Fruit fly (Drosophila melanogaster) whole organism, embryonic: ENCODE data around the gene tyn.
A peak's percentile ranks its signal among the peaks of the same experiment; 100 is the strongest.

Experiments
- Abd-B ChIP-seq: fragments of 200-800 bp; sonication (Bioruptor generic); optimal IDR thresholded peaks from 2 replicates; lab custom pipeline; 2018; ENCODE audit warnings: missing biosample characterization, mild to moderate bottlenecking, missing genetic modification characterization, moderate library complexity
- Asciz ChIP-seq: fragments of 200-800 bp; sonication (Bioruptor generic); optimal IDR thresholded peaks from 2 replicates; lab custom pipeline; 2017; ENCODE audit warnings: missing biosample characterization, mild to moderate bottlenecking, missing genetic modification characterization, missing genetic modification reagents
- Atf3 ChIP-seq: fragments of 200-800 bp; sonication (Bioruptor generic); optimal IDR thresholded peaks from 3 replicates; lab custom pipeline; 2016; ENCODE audit warnings: missing biosample characterization, missing genetic modification characterization
- BEAF-32 ChIP-seq: fragments of 200-800 bp; sonication (Bioruptor generic); optimal IDR thresholded peaks from 3 replicates; lab custom pipeline; 2017; ENCODE audit warnings: missing biosample characterization, missing genetic modification characterization, mild to moderate bottlenecking, moderate library complexity, missing genetic modification reagents
- CG10654 ChIP-seq: fragments of 200-800 bp; sonication (Bioruptor generic); optimal IDR thresholded peaks from 2 replicates; lab custom pipeline; 2016; ENCODE audit warnings: missing biosample characterization, missing genetic modification characterization
- CG10979 ChIP-seq: fragments of 200-800 bp; sonication (Bioruptor generic); optimal IDR thresholded peaks from 2 replicates; lab custom pipeline; 2018; ENCODE audit warnings: missing biosample characterization, mild to moderate bottlenecking, missing genetic modification characterization, moderate library complexity
- CG11085 ChIP-seq: fragments of 200-800 bp; sonication (Bioruptor generic); IDR thresholded peaks from 2 replicates; pipeline ENCODE4 v1.3.6; 2022; ENCODE audit warnings: missing biosample characterization, missing genetic modification characterization
- CG11247 ChIP-seq: fragments of 200-800 bp; sonication (Bioruptor generic); IDR thresholded peaks from 2 replicates; pipeline ENCODE4 v1.3.6; 2022; ENCODE audit warnings: missing biosample characterization, missing genetic modification characterization
- CG11398 ChIP-seq: fragments of 200-800 bp; sonication (Bioruptor generic); optimal IDR thresholded peaks from 2 replicates; lab custom pipeline; 2016; ENCODE audit warnings: missing biosample characterization, missing genetic modification characterization
- CG12391 ChIP-seq: fragments of 200-800 bp; sonication (Bioruptor generic); optimal IDR thresholded peaks from 3 replicates; lab custom pipeline; 2018; ENCODE audit warnings: missing biosample characterization, mild to moderate bottlenecking, missing genetic modification characterization, moderate library complexity
- CG13424 ChIP-seq: fragments of 200-800 bp; sonication (Bioruptor generic); optimal IDR thresholded peaks from 2 replicates; lab custom pipeline; 2019; ENCODE audit warnings: missing biosample characterization, mild to moderate bottlenecking, missing genetic modification characterization, moderate library complexity
- CG15269 ChIP-seq: fragments of 200-800 bp; sonication (Bioruptor generic); optimal IDR thresholded peaks from 2 replicates; lab custom pipeline; 2018; ENCODE audit warnings: missing biosample characterization, mild to moderate bottlenecking, missing genetic modification characterization, moderate library complexity
- CG1647 ChIP-seq: fragments of 200-800 bp; sonication (Bioruptor generic); optimal IDR thresholded peaks from 3 replicates; lab custom pipeline; 2016; ENCODE audit warnings: missing biosample characterization, missing genetic modification characterization
- CG17186 ChIP-seq: fragments of 200-800 bp; sonication (Bioruptor generic); optimal IDR thresholded peaks from 3 replicates; lab custom pipeline; 2017; ENCODE audit warnings: missing biosample characterization, missing genetic modification reagents, missing genetic modification characterization
- CG17912 ChIP-seq: fragments of 200-800 bp; sonication (Bioruptor generic); optimal IDR thresholded peaks from 2 replicates; lab custom pipeline; 2018; ENCODE audit warnings: missing biosample characterization, mild to moderate bottlenecking, missing genetic modification characterization
- CG2116 ChIP-seq: fragments of 200-800 bp; sonication (Bioruptor generic); optimal IDR thresholded peaks from 3 replicates; lab custom pipeline; 2018; ENCODE audit warnings: missing biosample characterization, mild to moderate bottlenecking, missing genetic modification characterization
- CG31365 ChIP-seq: fragments of 200-800 bp; sonication (Bioruptor generic); optimal IDR thresholded peaks from 2 replicates; lab custom pipeline; 2018; ENCODE audit warnings: missing biosample characterization, mild to moderate bottlenecking, missing genetic modification characterization
- CG6254 ChIP-seq: fragments of 200-800 bp; sonication (Bioruptor generic); optimal IDR thresholded peaks from 3 replicates; lab custom pipeline; 2017; ENCODE audit warnings: mild to moderate bottlenecking, missing biosample characterization, missing genetic modification reagents, missing genetic modification characterization
- CG9609 ChIP-seq: fragments of 200-800 bp; sonication (Bioruptor generic); optimal IDR thresholded peaks from 3 replicates; lab custom pipeline; 2016; ENCODE audit warnings: missing biosample characterization, missing genetic modification characterization
- CoRest ChIP-seq: fragments of 200-800 bp; sonication (Bioruptor generic); optimal IDR thresholded peaks from 3 replicates; lab custom pipeline; 2018; ENCODE audit warnings: missing biosample characterization, mild to moderate bottlenecking, missing genetic modification characterization, moderate library complexity
- Dp ChIP-seq: fragments of 200-800 bp; sonication (Bioruptor generic); optimal IDR thresholded peaks from 2 replicates; lab custom pipeline; 2018; ENCODE audit warnings: missing biosample characterization, mild to moderate bottlenecking, missing genetic modification characterization, moderate library complexity
- E2f2 ChIP-seq: fragments of 200-800 bp; sonication (Bioruptor generic); IDR thresholded peaks from 2 replicates; pipeline ENCODE4 v1.3.6; 2022; ENCODE audit warnings: missing biosample characterization, missing genetic modification characterization
- Elba2 ChIP-seq: fragments of 200-800 bp; sonication (Bioruptor generic); optimal IDR thresholded peaks from 3 replicates; lab custom pipeline; 2016; ENCODE audit warnings: missing biosample characterization, missing genetic modification characterization
- Hsf ChIP-seq: fragments of 200-800 bp; sonication (Bioruptor generic); optimal IDR thresholded peaks from 3 replicates; lab custom pipeline; 2016; ENCODE audit warnings: missing biosample characterization, missing genetic modification characterization
- Lhr ChIP-seq: fragments of 200-800 bp; sonication (Bioruptor generic); optimal IDR thresholded peaks from 3 replicates; lab custom pipeline; 2017; ENCODE audit warnings: mild to moderate bottlenecking, missing biosample characterization, missing genetic modification reagents, missing genetic modification characterization
- Mad ChIP-seq: fragments of 200-800 bp; sonication (Bioruptor generic); optimal IDR thresholded peaks from 2 replicates; lab custom pipeline; 2016; ENCODE audit warnings: missing biosample characterization, missing genetic modification characterization
- NK7.1 ChIP-seq: fragments of 200-800 bp; sonication (Bioruptor generic); optimal IDR thresholded peaks from 3 replicates; lab custom pipeline; 2016; ENCODE audit warnings: missing biosample characterization, missing genetic modification characterization
- Tbp ChIP-seq: fragments of >200 bp; optimal IDR thresholded peaks from 2 replicates; lab custom pipeline; 2018; ENCODE audit warnings: missing biosample characterization, missing genetic modification characterization
- az2 ChIP-seq: fragments of 200-800 bp; sonication (Bioruptor generic); optimal IDR thresholded peaks from 3 replicates; lab custom pipeline; 2016; ENCODE audit warnings: missing biosample characterization, missing genetic modification characterization
- bcd ChIP-seq: fragments of 200-800 bp; sonication (Bioruptor generic); optimal IDR thresholded peaks from 2 replicates; lab custom pipeline; 2017; ENCODE audit warnings: missing biosample characterization, mild to moderate bottlenecking, missing genetic modification characterization
- btn ChIP-seq: fragments of 200-800 bp; sonication (Bioruptor generic); optimal IDR thresholded peaks from 2 replicates; lab custom pipeline; 2016; ENCODE audit warnings: missing biosample characterization, missing genetic modification characterization
- corto ChIP-seq: fragments of 200-800 bp; sonication (Bioruptor generic); optimal IDR thresholded peaks from 2 replicates; lab custom pipeline; 2016; ENCODE audit warnings: missing biosample characterization, mild to moderate bottlenecking, missing genetic modification characterization, moderate library complexity
- cwo ChIP-seq: fragments of 200-800 bp; sonication (Bioruptor generic); optimal IDR thresholded peaks from 3 replicates; lab custom pipeline; 2017; ENCODE audit warnings: missing biosample characterization, missing genetic modification characterization, mild to moderate bottlenecking, moderate library complexity, missing genetic modification reagents
- da ChIP-seq: fragments of 200-800 bp; sonication (Bioruptor generic); optimal IDR thresholded peaks from 2 replicates; lab custom pipeline; 2016; ENCODE audit warnings: missing biosample characterization, missing genetic modification characterization
- emc ChIP-seq: fragments of 200-800 bp; sonication (Bioruptor generic); optimal IDR thresholded peaks from 2 replicates; lab custom pipeline; 2016; ENCODE audit warnings: missing biosample characterization, missing genetic modification characterization
- ewg ChIP-seq: fragments of 200-800 bp; sonication (Bioruptor generic); optimal IDR thresholded peaks from 3 replicates; lab custom pipeline; 2017; ENCODE audit warnings: mild to moderate bottlenecking, missing biosample characterization, missing genetic modification reagents, missing genetic modification characterization
- jing ChIP-seq: fragments of 200-800 bp; sonication (Bioruptor generic); optimal IDR thresholded peaks from 2 replicates; lab custom pipeline; 2018; ENCODE audit warnings: missing biosample characterization, mild to moderate bottlenecking, missing genetic modification characterization
- lilli ChIP-seq: fragments of 200-800 bp; sonication (Bioruptor generic); optimal IDR thresholded peaks from 3 replicates; lab custom pipeline; 2016; ENCODE audit warnings: missing biosample characterization, missing genetic modification characterization
- lola ChIP-seq, 3 experiments: fragments of >200 bp in 2 of 3; fragments of 200-800 bp in 1 of 3; sonication (Bioruptor generic) in 1 of 3; optimal IDR thresholded peaks; 2 replicates each; lab custom pipeline; 2017 to 2019; ENCODE audit warnings: missing biosample characterization in 3 of 3, missing genetic modification characterization in 3 of 3, mild to moderate bottlenecking in 1 of 3, moderate library complexity in 1 of 3
- maf-S ChIP-seq: fragments of 200-800 bp; sonication (Bioruptor generic); optimal IDR thresholded peaks from 2 replicates; lab custom pipeline; 2016; ENCODE audit warnings: missing biosample characterization, missing genetic modification characterization
- mld ChIP-seq: fragments of 200-800 bp; sonication (Bioruptor generic); IDR thresholded peaks from 3 replicates; pipeline ENCODE4 v1.3.6; 2022; ENCODE audit warnings: missing biosample characterization, missing genetic modification characterization; ENCODE audit not compliant: partially characterized antibody
- nau ChIP-seq: fragments of 200-800 bp; sonication (Bioruptor generic); optimal IDR thresholded peaks from 3 replicates; lab custom pipeline; 2017; ENCODE audit warnings: missing biosample characterization, mild to moderate bottlenecking, missing genetic modification characterization, missing genetic modification reagents
- odd ChIP-seq: fragments of 200-800 bp; sonication (Bioruptor generic); optimal IDR thresholded peaks from 2 replicates; lab custom pipeline; 2017; ENCODE audit warnings: missing biosample characterization, mild to moderate bottlenecking, missing genetic modification characterization
- scrt ChIP-seq: fragments of 200-800 bp; sonication (Bioruptor generic); optimal IDR thresholded peaks from 2 replicates; lab custom pipeline; 2018; ENCODE audit warnings: missing biosample characterization, mild to moderate bottlenecking, missing genetic modification characterization, moderate library complexity
- sisA ChIP-seq: fragments of 200-800 bp; sonication (Bioruptor generic); IDR thresholded peaks from 2 replicates; pipeline ENCODE4 v1.3.6; 2022; ENCODE audit warnings: missing biosample characterization, missing genetic modification characterization
- so ChIP-seq: fragments of 200-800 bp; sonication (Bioruptor generic); IDR thresholded peaks from 3 replicates; pipeline ENCODE4 v1.3.6; 2022; ENCODE audit warnings: missing biosample characterization, missing genetic modification characterization
- sr ChIP-seq: fragments of 200-800 bp; sonication (Bioruptor generic); IDR thresholded peaks from 3 replicates; pipeline ENCODE4 v1.3.6; 2022; ENCODE audit warnings: missing biosample characterization, missing genetic modification characterization
- tin ChIP-seq: fragments of 200-800 bp; sonication (Bioruptor generic); optimal IDR thresholded peaks from 3 replicates; lab custom pipeline; 2016; ENCODE audit warnings: missing biosample characterization, missing genetic modification characterization
- z ChIP-seq: fragments of 200-800 bp; sonication (Bioruptor generic); IDR thresholded peaks from 3 replicates; pipeline ENCODE4 v1.3.6; 2022; ENCODE audit warnings: missing biosample characterization, missing genetic modification characterization
- zen ChIP-seq: fragments of 200-800 bp; sonication (Bioruptor generic); optimal IDR thresholded peaks from 3 replicates; lab custom pipeline; 2018; ENCODE audit warnings: missing biosample characterization, mild to moderate bottlenecking, missing genetic modification characterization, moderate library complexity

The tyn gene

dm6 chrX:175542-176197 is 35.6 kb downstream of the tyn start (continued):
- peak; percentile 39 for TF ChIP-seq CG9609 (GFP tag; lab: Kevin White, UChicago)
- TF ChIP-seq tin (GFP tag; lab: Kevin White, UChicago), result peak; percentile 41
- TF ChIP-seq Atf3 (GFP tag; lab: Kevin White, UChicago), result peak; percentile 28
- TF ChIP-seq az2 (GFP tag; lab: Kevin White, UChicago), result peak; percentile 59
- peak; percentile 33 for TF ChIP-seq jing
- TF ChIP-seq CG17186 (GFP tag; lab: Kevin White, UChicago), result no peak
- TF ChIP-seq E2f2 (GFP tag; lab: Robert Waterston, UW), result no peak
- TF ChIP-seq Mad (GFP tag; lab: Kevin White, UChicago), result no peak
- peak; percentile 10 for TF ChIP-seq CG2116 (GFP tag; lab: Kevin White, UChicago)
- no peak for TF ChIP-seq CG11085
- TF ChIP-seq CG17912 (GFP tag; lab: Kevin White, UChicago), result no peak
- no peak for TF ChIP-seq nau (GFP tag; lab: Kevin White, UChicago)
- TF ChIP-seq mld, result no peak
- TF ChIP-seq NK7.1 (GFP tag; lab: Kevin White, UChicago), result no peak
- TF ChIP-seq bcd (GFP tag; lab: Kevin White, UChicago), result peak; percentile 22
- TF ChIP-seq z (GFP tag; lab: Robert Waterston, UW), result no peak
- TF ChIP-seq lilli (GFP tag; lab: Kevin White, UChicago), result peak; percentile 42
- peak; percentile 41 for TF ChIP-seq ewg (GFP tag; lab: Kevin White, UChicago)
- peak; percentile 24 for TF ChIP-seq Lhr (GFP tag; lab: Kevin White, UChicago)
- TF ChIP-seq Elba2, result no peak
- no peak for TF ChIP-seq Tbp (GFP tag; lab: Kevin White, UChicago)
- TF ChIP-seq CG10654 (GFP tag; lab: Kevin White, UChicago), result peak; percentile 26
- TF ChIP-seq lola (GFP tag; optimal IDR thresholded peaks at IDR 0.05; lab: Kevin White, UChicago), result peak in 1 of 3 experiments; percentile 90
- no peak for TF ChIP-seq so (GFP tag; lab: Robert Waterston, UW)
- TF ChIP-seq CG12391 (tag; lab: Kevin White, UChicago), result peak; percentile 81
- TF ChIP-seq CG11398 (GFP tag; lab: Kevin White, UChicago), result peak; percentile 59
- TF ChIP-seq Asciz, result peak; percentile 13
- peak; percentile 31 for TF ChIP-seq Abd-B (GFP tag; lab: Kevin White, UChicago)
- TF ChIP-seq CG11247 (GFP tag; lab: Robert Waterston, UW), result no peak
- no peak for TF ChIP-seq btn (GFP tag; lab: Kevin White, UChicago)
- TF ChIP-seq da (GFP tag; lab: Kevin White, UChicago), result no peak
- no peak for TF ChIP-seq maf-S (GFP tag; lab: Kevin White, UChicago)
- no peak for TF ChIP-seq emc (GFP tag; lab: Kevin White, UChicago)
- peak; percentile 7 for TF ChIP-seq zen (tag; lab: Kevin White, UChicago)
- peak; percentile 48 for TF ChIP-seq corto (GFP tag; lab: Kevin White, UChicago)
- TF ChIP-seq CG1647 (GFP tag; lab: Kevin White, UChicago), result no peak
- no peak for TF ChIP-seq sr (GFP tag; lab: Robert Waterston, UW)
- TF ChIP-seq Dp, result no peak
- TF ChIP-seq scrt, result peak; percentile 5
- TF ChIP-seq CG15269 (tag; lab: Kevin White, UChicago), result no peak
- no peak for TF ChIP-seq BEAF-32 (GFP tag; lab: Kevin White, UChicago)
- no peak for TF ChIP-seq cwo (GFP tag; lab: Kevin White, UChicago)
- peak; percentile 88 for TF ChIP-seq CG10979 (tag; lab: Kevin White, UChicago)
- peak; percentile 58 for TF ChIP-seq Hsf (GFP tag; lab: Kevin White, UChicago)
- TF ChIP-seq sisA (GFP tag; lab: Robert Waterston, UW), result no peak
- peak; percentile 79 for TF ChIP-seq CG6254 (GFP tag; lab: Kevin White, UChicago)
- no peak for TF ChIP-seq CG31365 (tag; lab: Kevin White, UChicago)
- peak; percentile 70 for TF ChIP-seq CG13424 (tag; lab: Kevin White, UChicago)
- peak; percentile 70 for TF ChIP-seq CoRest (tag; lab: Kevin White, UChicago)
- TF ChIP-seq odd (GFP tag; lab: Kevin White, UChicago), result no peak
